Fruit fly (Drosophila melanogaster): Measurements from ENCODE around the gene Cp15.

Cp15 gene

dm6 chr3L:8721145-8721544 lies 7.1 kb upstream of the Cp15 start, which contains the start of the genes CG32022 and CG6511:
CG32022 (minus strand) TSS chr3L:8721272.
CG6511 (plus strand) TSS chr3L:8721324.
- TF ChIP-seq CG7045 (GFP tag; optimal IDR thresholded peaks at IDR 0.05) (peak; percentile 98), CG14711 (tag; optimal IDR thresholded peaks at IDR 0.05) (peak; percentile 93), CG5204 (GFP tag; optimal IDR thresholded peaks at IDR 0.05) (peak; percentile 98), Clk (GFP tag; optimal IDR thresholded peaks at IDR 0.05) (peak; percentile 97), cic (GFP tag; optimal IDR thresholded peaks at IDR 0.05) (peak; percentile 84), toe (GFP tag; optimal IDR thresholded peaks at IDR 0.05) (peak; percentile 99), ovo (GFP tag; optimal IDR thresholded peaks at IDR 0.05) (no peak), CG11617 (GFP tag; optimal IDR thresholded peaks at IDR 0.05) (no peak), bab1 (GFP tag; optimal IDR thresholded peaks at IDR 0.05) (no peak), CG33017 (tag; optimal IDR thresholded peaks at IDR 0.05) (peak; percentile 96), CG12768 (GFP tag; optimal IDR thresholded peaks at IDR 0.05) (peak; percentile 98), CG1620 (GFP tag; optimal IDR thresholded peaks at IDR 0.05) (no peak), tj (GFP tag; optimal IDR thresholded peaks at IDR 0.05) (no peak), Mnt (GFP tag; optimal IDR thresholded peaks at IDR 0.05) (peak; percentile 93), CG7101 (tag; optimal IDR thresholded peaks at IDR 0.05) (peak; percentile 98), kay (GFP tag; ENCODE audit: borderline replicate concordance) (peak; percentile 97), cnc (optimal IDR thresholded peaks at IDR 0.05) (no peak), Hr96 (GFP tag; optimal IDR thresholded peaks at IDR 0.05) (peak; percentile 99), pad (GFP tag; optimal IDR thresholded peaks at IDR 0.05) (peak; percentile 93), Crg-1 (GFP tag; optimal IDR thresholded peaks at IDR 0.05) (no peak)

- TF ChIP-seq Clk (GFP tag; optimal IDR thresholded peaks at IDR 0.05) (no peak), pad (GFP tag; optimal IDR thresholded peaks at IDR 0.05) (peak; percentile 13), toe (GFP tag; optimal IDR thresholded peaks at IDR 0.05) (no peak), cnc (optimal IDR thresholded peaks at IDR 0.05) (no peak), kay (GFP tag; ENCODE audit: borderline replicate concordance) (no peak), CG5204 (GFP tag; optimal IDR thresholded peaks at IDR 0.05) (no peak), CG14711 (tag; optimal IDR thresholded peaks at IDR 0.05) (peak; percentile 8), bab1 (GFP tag; optimal IDR thresholded peaks at IDR 0.05) (no peak), tj (GFP tag; optimal IDR thresholded peaks at IDR 0.05) (no peak), Crg-1 (GFP tag; optimal IDR thresholded peaks at IDR 0.05) (no peak), Mnt (GFP tag; optimal IDR thresholded peaks at IDR 0.05) (peak; percentile 99), CG7101 (tag; optimal IDR thresholded peaks at IDR 0.05) (peak; percentile 49), CG33017 (tag; optimal IDR thresholded peaks at IDR 0.05) (no peak), CG12768 (GFP tag; optimal IDR thresholded peaks at IDR 0.05) (no peak), CG7045 (GFP tag; optimal IDR thresholded peaks at IDR 0.05) (no peak), CG11617 (GFP tag; optimal IDR thresholded peaks at IDR 0.05) (no peak), Hr96 (GFP tag; optimal IDR thresholded peaks at IDR 0.05) (no peak), CG1620 (GFP tag; optimal IDR thresholded peaks at IDR 0.05) (no peak), ovo (GFP tag; optimal IDR thresholded peaks at IDR 0.05) (no peak), cic (GFP tag; optimal IDR thresholded peaks at IDR 0.05) (peak; percentile 61)
These were observed 3.0 kb upstream of the Cp15 start for dm6 chr3L:8725252-8725651.

- no peak for TF ChIP-seq bab1 (GFP tag; optimal IDR thresholded peaks at IDR 0.05)
- no peak for TF ChIP-seq CG7045 (GFP tag; optimal IDR thresholded peaks at IDR 0.05)
- no peak for TF ChIP-seq Clk (GFP tag; optimal IDR thresholded peaks at IDR 0.05)
- TF ChIP-seq Mnt (GFP tag; optimal IDR thresholded peaks at IDR 0.05) = no peak
- TF ChIP-seq Hr96 (GFP tag; optimal IDR thresholded peaks at IDR 0.05) = no peak
- TF ChIP-seq toe (GFP tag; optimal IDR thresholded peaks at IDR 0.05) = no peak
- TF ChIP-seq CG11617 (GFP tag; optimal IDR thresholded peaks at IDR 0.05) = no peak
- no peak for TF ChIP-seq cnc (optimal IDR thresholded peaks at IDR 0.05)
- no peak for TF ChIP-seq pad (GFP tag; optimal IDR thresholded peaks at IDR 0.05)
- no peak for TF ChIP-seq CG7101 (tag; optimal IDR thresholded peaks at IDR 0.05)
- no peak for TF ChIP-seq ovo (GFP tag; optimal IDR thresholded peaks at IDR 0.05)
- TF ChIP-seq cic (GFP tag; optimal IDR thresholded peaks at IDR 0.05) = no peak
- no peak for TF ChIP-seq CG33017 (tag; optimal IDR thresholded peaks at IDR 0.05)
- no peak for TF ChIP-seq CG5204 (GFP tag; optimal IDR thresholded peaks at IDR 0.05)
- TF ChIP-seq kay (GFP tag; ENCODE audit: borderline replicate concordance) = no peak
- TF ChIP-seq CG14711 (tag; optimal IDR thresholded peaks at IDR 0.05) = no peak
- no peak for TF ChIP-seq CG12768 (GFP tag; optimal IDR thresholded peaks at IDR 0.05)
- TF ChIP-seq tj (GFP tag; optimal IDR thresholded peaks at IDR 0.05) = no peak
- no peak for TF ChIP-seq Crg-1 (GFP tag; optimal IDR thresholded peaks at IDR 0.05)
- no peak for TF ChIP-seq CG1620 (GFP tag; optimal IDR thresholded peaks at IDR 0.05)
These were observed 2.6 kb upstream of the Cp15 start, which contains the start of gene CG43965 for dm6 chr3L:8725674-8726073. CG43965 (minus strand) TSS chr3L:8725774.

dm6 chr3L:8726317-8726841 lies 1.9 kb upstream of the Cp15 start, which contains the start of gene Cp18:
Cp18 (plus strand) TSS chr3L:8726791.
- no peak for TF ChIP-seq CG14711 (tag; optimal IDR thresholded peaks at IDR 0.05)
- peak; percentile 78 for TF ChIP-seq kay (GFP tag; ENCODE audit: borderline replicate concordance)
- peak; percentile 13 for TF ChIP-seq Mnt (GFP tag; optimal IDR thresholded peaks at IDR 0.05)
- peak; percentile 69 for TF ChIP-seq cic (GFP tag; optimal IDR thresholded peaks at IDR 0.05)
- TF ChIP-seq CG33017 (tag; optimal IDR thresholded peaks at IDR 0.05) = no peak
- TF ChIP-seq CG7045 (GFP tag; optimal IDR thresholded peaks at IDR 0.05) = no peak
- no peak for TF ChIP-seq Hr96 (GFP tag; optimal IDR thresholded peaks at IDR 0.05)

dm6 chr3L:8729565-8729964 lies 1.3 kb downstream of the Cp15 start, which contains the start of gene Cp19:
Cp19 (plus strand) TSS chr3L:8729865.
- no peak for TF ChIP-seq Crg-1 (GFP tag; optimal IDR thresholded peaks at IDR 0.05)
- no peak for TF ChIP-seq CG1620 (GFP tag; optimal IDR thresholded peaks at IDR 0.05)
- no peak for TF ChIP-seq pad (GFP tag; optimal IDR thresholded peaks at IDR 0.05)
- TF ChIP-seq Mnt (GFP tag; optimal IDR thresholded peaks at IDR 0.05) = no peak
- TF ChIP-seq CG7045 (GFP tag; optimal IDR thresholded peaks at IDR 0.05) = no peak
- TF ChIP-seq kay (GFP tag; ENCODE audit: borderline replicate concordance) = no peak
- TF ChIP-seq tj (GFP tag; optimal IDR thresholded peaks at IDR 0.05) = no peak
- no peak for TF ChIP-seq CG5204 (GFP tag; optimal IDR thresholded peaks at IDR 0.05)
- TF ChIP-seq Clk (GFP tag; optimal IDR thresholded peaks at IDR 0.05) = no peak
- no peak for TF ChIP-seq CG7101 (tag; optimal IDR thresholded peaks at IDR 0.05)
- no peak for TF ChIP-seq cic (GFP tag; optimal IDR thresholded peaks at IDR 0.05)
- TF ChIP-seq cnc (optimal IDR thresholded peaks at IDR 0.05) = no peak
